Worm (Caenorhabditis elegans): ENCODE data around the gene clec-141.

clec-141 gene

DNA sequence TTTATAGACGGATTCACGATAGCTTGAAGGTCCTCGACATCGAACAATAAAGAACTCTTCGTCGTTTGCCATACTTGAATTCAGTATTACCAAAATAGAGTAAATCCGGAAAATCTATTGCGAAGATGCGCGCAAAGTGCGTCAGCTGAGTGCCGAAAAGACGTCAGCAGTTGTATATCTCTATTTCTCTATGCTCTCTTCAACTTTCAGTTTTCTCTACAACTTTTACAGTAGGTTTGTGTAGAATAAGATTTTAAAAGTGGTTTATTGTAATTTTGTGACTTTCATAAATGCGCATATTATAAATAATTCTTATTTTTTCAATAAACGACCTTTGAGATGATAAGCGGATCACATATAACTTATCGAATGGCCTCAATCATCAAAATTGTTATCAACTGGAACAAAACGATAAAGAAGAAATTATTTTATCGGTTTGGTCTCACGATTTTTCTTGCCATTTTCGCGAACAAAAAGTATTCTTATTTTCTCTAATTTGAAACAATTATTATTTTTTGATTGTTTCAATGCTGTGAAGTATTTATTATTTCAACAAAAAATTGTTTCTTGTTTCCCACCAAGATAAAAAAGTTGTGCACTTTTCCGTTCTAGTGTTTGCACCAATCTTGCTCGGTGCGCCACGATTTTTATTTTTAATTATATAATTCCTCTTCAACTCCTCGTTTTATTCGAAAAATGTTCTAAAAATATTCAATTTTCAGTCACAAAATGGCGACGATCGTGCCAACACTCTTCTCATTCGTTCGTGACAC, 34.0 kb downstream of the clec-141 start, which contains the start of the genes agt-2 and F09E5.3 (continued):
- no peak for TF ChIP-seq mxl-2 (GFP tag; conservative IDR thresholded peaks at IDR 0.05)
- TF ChIP-seq daf-8 (GFP tag; IDR thresholded peaks at IDR 0.05) = no peak
- no peak for TF ChIP-seq php-3 (GFP tag; IDR thresholded peaks at IDR 0.05)
- peak; percentile 83 for TF ChIP-seq F37D6.2 (tag; optimal IDR thresholded peaks at IDR 0.05)
- TF ChIP-seq nhr-48 (tag; optimal IDR thresholded peaks at IDR 0.05) = peak; percentile 67
- peak; percentile 74 for TF ChIP-seq pqm-1 (tag; optimal IDR thresholded peaks at IDR 0.05)
- TF ChIP-seq aha-1 (tag) = peak; percentile 86
- peak; percentile 34 for TF ChIP-seq nhr-28 (tag; optimal IDR thresholded peaks at IDR 0.05)
- no peak for TF ChIP-seq madf-5 (GFP tag; IDR thresholded peaks at IDR 0.05)
- no peak for TF ChIP-seq lin-39 (tag; optimal IDR thresholded peaks at IDR 0.05)
- no peak for TF ChIP-seq unc-39 (tag; optimal IDR thresholded peaks at IDR 0.05)
- TF ChIP-seq nhr-42 (GFP tag; IDR thresholded peaks at IDR 0.05) = 0 out of 2 replicates have a peak, but pooled peaks have one; percentile 17
- no peak for TF ChIP-seq F26F4.8 (GFP tag; conservative IDR thresholded peaks at IDR 0.05)
- no peak for TF ChIP-seq dmd-8 (GFP tag; IDR thresholded peaks at IDR 0.05)
- peak; percentile 89 for TF ChIP-seq rbr-2 (tag; optimal IDR thresholded peaks at IDR 0.05)
- TF ChIP-seq ztf-7 (tag; optimal IDR thresholded peaks at IDR 0.05) = peak; percentile 47
- no peak for TF ChIP-seq lin-15B (tag; optimal IDR thresholded peaks at IDR 0.05)
- TF ChIP-seq unc-130 (GFP tag; optimal IDR thresholded peaks at IDR 0.05) = peak; percentile 27
- TF ChIP-seq hlh-11 (tag; optimal IDR thresholded peaks at IDR 0.05) = peak; percentile 83
- TF ChIP-seq lin-38 (GFP tag; IDR thresholded peaks at IDR 0.05) = peak; percentile 86
- peak; percentile 79; the same call in 1 of the 2 replicates for TF ChIP-seq daf-19 (GFP tag; conservative IDR thresholded peaks at IDR 0.05)
- peak; percentile 74 for TF ChIP-seq zfp-3 (GFP tag; conservative IDR thresholded peaks at IDR 0.05)
- TF ChIP-seq lin-13 (GFP tag; optimal IDR thresholded peaks at IDR 0.05) = peak; percentile 84
- TF ChIP-seq tra-1 (GFP tag; IDR thresholded peaks at IDR 0.05) = peak; percentile 47
- no peak for TF ChIP-seq gei-8 (GFP tag; optimal IDR thresholded peaks at IDR 0.05)
- peak; percentile 85 for TF ChIP-seq ceh-20 (GFP tag; IDR thresholded peaks at IDR 0.05)
- peak; percentile 43 for TF ChIP-seq spr-3 (GFP tag; optimal IDR thresholded peaks at IDR 0.05)
- TF ChIP-seq nhr-10 (tag; optimal IDR thresholded peaks at IDR 0.05) = no peak
- no peak for TF ChIP-seq sdz-12 (GFP tag; optimal IDR thresholded peaks at IDR 0.05)
- TF ChIP-seq ama-1 (optimal IDR thresholded peaks at IDR 0.05) = no peak
- peak; percentile 58 for TF ChIP-seq duxl-1 (tag; optimal IDR thresholded peaks at IDR 0.05; ENCODE audit: poor library complexity)
- TF ChIP-seq nhr-41 (GFP tag; IDR thresholded peaks at IDR 0.05) = no peak
- peak; percentile 89 for TF ChIP-seq nhr-11 (tag; optimal IDR thresholded peaks at IDR 0.05)
- peak; percentile 83 for TF ChIP-seq dmd-6 (GFP tag; IDR thresholded peaks at IDR 0.05)
- peak; percentile 93 for TF ChIP-seq mes-2 (tag; optimal IDR thresholded peaks at IDR 0.05; ENCODE audit: poor library complexity, severe bottlenecking)
- TF ChIP-seq Y105C5A.15 (GFP tag; IDR thresholded peaks at IDR 0.05) = no peak
- TF ChIP-seq T26A8.4 (GFP tag; IDR thresholded peaks at IDR 0.05) = peak; percentile 90
- no peak for TF ChIP-seq set-16 (GFP tag; IDR thresholded peaks at IDR 0.05)
- TF ChIP-seq vab-7 (GFP tag; IDR thresholded peaks at IDR 0.05) = no peak
- TF ChIP-seq hmg-1.1 (GFP tag; IDR thresholded peaks at IDR 0.05) = peak; percentile 73; the same call in 1 of the 2 replicates
- no peak for TF ChIP-seq F49E8.2 (tag; optimal IDR thresholded peaks at IDR 0.05; ENCODE audit: borderline replicate concordance)
- peak; percentile 86 for TF ChIP-seq fkh-10 (GFP tag; optimal IDR thresholded peaks at IDR 0.05)
- peak; percentile 32 for TF ChIP-seq ces-1 (GFP tag; optimal IDR thresholded peaks at IDR 0.05)
- peak; percentile 87 for TF ChIP-seq dpl-1 (GFP tag; optimal IDR thresholded peaks at IDR 0.05)
- TF ChIP-seq ceh-44 (GFP tag; IDR thresholded peaks at IDR 0.05) = no peak
- no peak for TF ChIP-seq mdt-29 (GFP tag; IDR thresholded peaks at IDR 0.05)
- no peak for TF ChIP-seq nhr-237 (tag; optimal IDR thresholded peaks at IDR 0.05)
- peak; percentile 65 for TF ChIP-seq pha-4 (GFP tag; IDR thresholded peaks at IDR 0.05)
- TF ChIP-seq pha-4 (tag; optimal IDR thresholded peaks at IDR 0.05) = peak; percentile 15
- no peak for TF ChIP-seq ztf-11 (tag; optimal IDR thresholded peaks at IDR 0.05)
- TF ChIP-seq lin-1 (GFP tag; IDR thresholded peaks at IDR 0.05) = no peak
